Worm (Caenorhabditis elegans): ENCODE measurements around the gene acbp-6.

The acbp-6 gene

ce11 chrII:11973632-11974031 lies at the start of gene acbp-6:
acbp-6 (minus strand) TSS chrII:11973732.
- no peak for TF ChIP-seq nhr-90 (tag; optimal IDR thresholded peaks at IDR 0.05)
- 0 out of 2 replicates have a peak, but pooled peaks have one; percentile 22 for TF ChIP-seq Y53G8AR.9 (GFP tag; conservative IDR thresholded peaks at IDR 0.05)

- TF ChIP-seq lin-40 (tag; optimal IDR thresholded peaks at IDR 0.05) (no peak), cebp-1 (GFP tag; IDR thresholded peaks at IDR 0.05) (no peak), cebp-1 (tag; optimal IDR thresholded peaks at IDR 0.05) (no peak), F55B11.4 (tag; optimal IDR thresholded peaks at IDR 0.05; ENCODE audit: borderline replicate concordance, insufficient read depth) (no peak), B0261.1 (tag; optimal IDR thresholded peaks at IDR 0.05) (no peak), nhr-80 (tag; optimal IDR thresholded peaks at IDR 0.05) (no peak), tbx-9 (tag; optimal IDR thresholded peaks at IDR 0.05; ENCODE audit: borderline replicate concordance) (no peak)
Observed at ce11 chrII:12008772-12009171, 35.2 kb upstream of the acbp-6 start, which contains the start of gene glb-29. glb-29 (plus strand) TSS chrII:12009072.

ce11 chrII:12006575-12007098 lies 33.1 kb upstream of the acbp-6 start, which contains the start of gene mcm-2:
mcm-2 (minus strand) TSS chrII:12006625.
- TF ChIP-seq lin-35 (GFP tag; optimal IDR thresholded peaks at IDR 0.05) (peak; percentile 57 to 86 (median 74)), ceh-100 (GFP tag; IDR thresholded peaks at IDR 0.05) (peak; percentile 80), hrde-1 (tag; optimal IDR thresholded peaks at IDR 0.05; ENCODE audit: borderline replicate concordance) (peak; percentile 46), tbx-9 (tag; optimal IDR thresholded peaks at IDR 0.05; ENCODE audit: borderline replicate concordance) (no peak), snpc-3.4 (tag; optimal IDR thresholded peaks at IDR 0.05) (peak; percentile 95), mcd-1 (GFP tag; IDR thresholded peaks at IDR 0.05) (peak; percentile 98), lin-26 (GFP tag; IDR thresholded peaks at IDR 0.05) (no peak), D2030.7 (GFP tag; IDR thresholded peaks at IDR 0.05) (peak; percentile 98), ztf-18 (tag; optimal IDR thresholded peaks at IDR 0.05) (peak; percentile 10), nhr-179 (tag; optimal IDR thresholded peaks at IDR 0.05) (no peak), madf-8 (GFP tag; conservative IDR thresholded peaks at IDR 0.05) (peak; percentile 99), efl-1 (GFP tag; optimal IDR thresholded peaks at IDR 0.05) (peak; percentile 99), madf-3 (GFP tag; IDR thresholded peaks at IDR 0.05) (no peak), tlf-1 (GFP tag; optimal IDR thresholded peaks at IDR 0.05) (peak; percentile 90), atf-7 (tag; optimal IDR thresholded peaks at IDR 0.05) (peak; percentile 93), B0019.2 (GFP tag; conservative IDR thresholded peaks at IDR 0.05) (peak; percentile 94), pbrm-1 (GFP tag; IDR thresholded peaks at IDR 0.05) (peak; percentile 86), athp-1 (tag; optimal IDR thresholded peaks at IDR 0.05) (peak; percentile 86), egl-18 (GFP tag; IDR thresholded peaks at IDR 0.05) (no peak), aptf-2 (GFP tag; conservative IDR thresholded peaks at IDR 0.05) (peak; percentile 87), B0035.1 (tag; optimal IDR thresholded peaks at IDR 0.05) (no peak), rpc-1 (optimal IDR thresholded peaks at IDR 0.05) (no peak), rpc-1 (tag; optimal IDR thresholded peaks at IDR 0.05) (peak; percentile 9), hmg-1.2 (GFP tag; IDR thresholded peaks at IDR 0.05) (peak; percentile 73), unc-130 (GFP tag; optimal IDR thresholded peaks at IDR 0.05) (peak; percentile 91), ztf-6 (GFP tag; IDR thresholded peaks at IDR 0.05) (no peak), lir-1 (GFP tag; conservative IDR thresholded peaks at IDR 0.05) (peak; percentile 87), die-1 (tag; optimal IDR thresholded peaks at IDR 0.05) (peak; percentile 36), F33H1.4 (GFP tag; IDR thresholded peaks at IDR 0.05) (peak; percentile 90), unc-62 (GFP tag; optimal IDR thresholded peaks at IDR 0.05) (no peak), Y67H2A.10 (GFP tag; conservative IDR thresholded peaks at IDR 0.05) (peak; percentile 71; the same call in 1 of the 2 replicates), nhr-120 (GFP tag; IDR thresholded peaks at IDR 0.05) (no peak), bed-1 (GFP tag; IDR thresholded peaks at IDR 0.05) (no peak), madf-6 (GFP tag; IDR thresholded peaks at IDR 0.05) (peak; percentile 99), attf-6 (GFP tag; IDR thresholded peaks at IDR 0.05) (peak; percentile 84), rcor-1 (GFP tag; IDR thresholded peaks at IDR 0.05) (peak; percentile 86)
